Worm (Caenorhabditis elegans) whole organism, L2 larva: Measurements from ENCODE around the gene F56D5.5.

Experiments
- aly-2 ChIP-seq: fragments of 150-350 bp; optimal IDR thresholded peaks from 2 replicates; lab custom pipeline; 2014; ENCODE audit warnings: missing biosample characterization, missing genetic modification characterization
- egl-27 ChIP-seq: sonication (generic microtip); optimal IDR thresholded peaks from 3 replicates; lab custom pipeline; 2017; ENCODE audit warnings: missing biosample characterization, missing genetic modification reagents, missing genetic modification characterization
- nhr-11 ChIP-seq: fragments of 150-350 bp; optimal IDR thresholded peaks from 2 replicates; lab custom pipeline; 2014; ENCODE audit warnings: missing biosample characterization, missing genetic modification characterization
- nhr-21 ChIP-seq: fragments of 150-350 bp; optimal IDR thresholded peaks from 2 replicates; lab custom pipeline; 2014; ENCODE audit warnings: missing biosample characterization, missing genetic modification characterization
- peb-1 ChIP-seq: fragments of 150-350 bp; optimal IDR thresholded peaks from 2 replicates; lab custom pipeline; 2014; ENCODE audit warnings: missing biosample characterization, missing genetic modification characterization
- skn-1 ChIP-seq: sonication (generic microtip); optimal IDR thresholded peaks from 2 replicates; lab custom pipeline; 2017; ENCODE audit warnings: missing biosample characterization, missing genetic modification characterization
- unc-39 ChIP-seq: fragments of 150-350 bp; optimal IDR thresholded peaks from 2 replicates; lab custom pipeline; 2014; ENCODE audit warnings: missing biosample characterization, missing genetic modification characterization
- ztf-11 ChIP-seq: sonication (generic microtip); optimal IDR thresholded peaks from 2 replicates; lab custom pipeline; 2017; ENCODE audit warnings: missing biosample characterization, missing genetic modification characterization
- ztf-4 ChIP-seq: fragments of 150-350 bp; optimal IDR thresholded peaks from 2 replicates; lab custom pipeline; 2014; ENCODE audit warnings: missing biosample characterization, missing genetic modification characterization

ce11 chrIV:9441391-9441790 lies 33.5 kb upstream of the F56D5.5 start:
- TF ChIP-seq egl-27 (no peak), skn-1 (tag; lab: Kevin White, UChicago) (no peak), peb-1 (no peak), nhr-11 (tag; lab: Kevin White, UChicago) (no peak), unc-39 (no peak), ztf-4 (no peak), ztf-11 (tag; lab: Kevin White, UChicago) (no peak), aly-2 (tag; lab: Kevin White, UChicago) (no peak), nhr-21 (no peak)
